Fruit fly (Drosophila melanogaster) whole organism, larva: ENCODE data around the gene CG14567.

ENCODE experiments used
- noc ChIP-seq: fragments of 200-800 bp; sonication (Bioruptor generic); optimal IDR thresholded peaks from 3 replicates; lab custom pipeline; 2019; ENCODE audit warnings: missing biosample characterization, mild to moderate bottlenecking, missing genetic modification characterization, moderate library complexity

Gene CG14567

DNA sequence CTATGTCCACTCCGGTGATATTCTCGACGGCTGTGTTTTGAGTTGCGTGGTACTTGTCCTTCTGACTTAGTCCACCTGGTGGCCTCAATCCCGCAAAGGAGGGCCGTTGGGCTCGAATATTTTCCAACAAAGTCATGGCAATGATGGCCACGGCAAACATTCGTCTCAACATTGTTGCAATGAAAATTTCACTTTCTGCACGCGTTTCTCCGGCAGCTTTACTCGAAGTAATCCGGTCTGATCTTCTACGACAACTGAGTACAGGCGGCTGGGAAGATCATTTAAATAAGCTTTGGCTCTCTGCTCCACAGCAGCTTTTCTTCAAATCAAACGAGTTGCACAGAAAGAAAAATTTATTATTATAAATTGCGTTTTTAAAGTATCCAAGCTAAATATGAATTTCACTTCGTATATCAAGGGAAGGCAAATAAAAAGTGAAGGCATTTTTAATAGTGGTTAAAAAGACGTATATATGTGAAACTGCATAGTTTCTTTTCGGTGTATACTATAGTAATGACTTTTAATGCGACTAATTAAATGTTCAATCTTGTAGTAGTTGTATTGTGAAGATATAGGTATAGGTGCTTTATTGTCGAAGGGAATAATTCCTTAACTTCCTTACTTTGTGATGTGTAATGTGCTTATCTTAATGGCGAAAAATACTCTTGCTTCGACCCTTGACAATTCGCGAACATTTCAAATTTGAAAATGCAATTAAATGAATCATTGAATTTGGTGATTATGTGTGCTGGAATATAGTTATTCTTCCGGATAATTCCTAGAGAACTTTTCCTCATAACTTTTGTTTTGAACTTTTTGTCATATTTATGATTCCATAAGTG is at the start of gene CG14567:
CG14567 (minus strand) TSS at position 256 of the 842 bp plus-strand sequence.
- TF ChIP-seq noc (tag; lab: Kevin White, UChicago) = no peak

DNA sequence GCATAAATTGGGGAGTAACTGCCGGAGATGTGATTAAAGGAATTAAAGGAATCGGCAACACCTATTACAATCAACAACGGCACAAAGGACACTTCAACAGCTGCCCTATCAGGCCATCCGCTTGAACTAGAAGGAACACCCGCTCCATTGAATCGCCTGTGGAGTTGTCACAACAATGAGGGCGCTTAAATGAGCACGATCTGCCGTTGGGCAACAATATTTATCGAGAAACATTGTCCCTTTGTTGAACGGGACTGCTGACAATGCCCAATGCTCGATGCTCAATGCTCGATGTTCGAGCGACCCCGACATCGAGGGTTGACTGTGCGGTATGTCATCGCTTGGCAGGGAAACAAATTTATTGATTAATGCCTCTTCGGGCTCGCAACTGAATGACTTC is 49.7 kb upstream of the CG14567 start:
- TF ChIP-seq noc (tag; lab: Kevin White, UChicago) = no peak

DNA sequence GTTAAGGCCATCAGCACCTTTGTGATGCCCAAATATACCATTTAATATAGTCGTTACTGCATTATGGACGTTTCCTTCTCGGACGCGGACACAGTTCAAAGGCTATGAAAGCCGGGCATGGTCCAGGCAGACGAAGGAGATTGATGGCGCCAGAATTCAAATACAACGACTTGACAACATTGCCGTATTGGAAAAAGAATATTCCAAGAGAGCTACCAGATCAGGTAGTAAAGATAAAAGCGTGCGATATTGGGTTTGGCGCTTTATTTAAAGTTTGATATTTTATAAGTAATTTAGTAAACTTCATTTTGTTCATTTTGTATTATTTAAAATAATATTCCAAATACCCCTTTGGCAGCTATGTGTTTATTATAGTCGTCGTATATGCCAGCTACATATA is 35.6 kb upstream of the CG14567 start:
- no peak for TF ChIP-seq noc (tag; lab: Kevin White, UChicago)

DNA sequence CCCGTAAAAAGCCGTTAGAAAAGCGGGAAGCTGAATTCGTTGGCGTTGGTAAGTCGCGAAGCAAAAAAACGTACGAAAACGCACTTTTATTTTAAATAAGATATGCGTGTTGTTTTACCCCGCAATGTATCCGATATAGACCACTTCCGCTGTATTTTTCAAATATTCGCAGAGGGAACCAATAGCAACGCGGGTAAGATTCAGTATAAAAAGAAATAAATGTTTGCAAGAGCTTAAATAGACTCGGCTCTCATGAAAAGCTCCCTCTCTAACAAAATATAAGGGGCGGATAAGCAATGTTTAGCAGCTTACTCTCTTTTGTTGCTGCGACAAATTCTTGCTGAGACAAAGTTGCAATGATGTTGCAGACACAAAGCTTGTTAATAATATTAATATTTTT is 32.1 kb upstream of the CG14567 start, which contains the start of gene Syn1:
Syn1 (minus strand) TSS at position 207 of the 400 bp plus-strand sequence.
- no peak for TF ChIP-seq noc (tag; lab: Kevin White, UChicago)

DNA sequence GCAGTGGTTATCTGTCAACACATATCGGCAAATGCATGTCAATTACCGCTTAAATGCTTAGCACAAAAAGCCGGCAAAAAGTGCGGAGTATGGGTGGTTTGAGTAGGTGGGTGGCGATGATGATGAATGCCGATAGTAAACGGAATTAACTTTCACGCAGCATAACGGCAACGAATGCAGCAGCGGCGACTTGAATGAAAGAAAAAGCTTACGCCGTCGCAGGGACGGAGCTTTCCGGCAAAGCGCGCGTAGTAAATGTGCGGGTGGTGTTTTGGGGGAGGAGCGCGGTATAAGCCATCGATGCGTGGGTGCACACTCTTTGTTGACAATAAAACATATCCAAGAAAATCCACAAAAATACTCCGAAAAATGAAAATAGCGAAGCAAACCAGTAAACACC is 31.3 kb upstream of the CG14567 start, which contains the start of gene CG7370:
CG7370 (plus strand) TSS at position 301 of the 400 bp plus-strand sequence.
- no peak for TF ChIP-seq noc (tag; lab: Kevin White, UChicago)

DNA sequence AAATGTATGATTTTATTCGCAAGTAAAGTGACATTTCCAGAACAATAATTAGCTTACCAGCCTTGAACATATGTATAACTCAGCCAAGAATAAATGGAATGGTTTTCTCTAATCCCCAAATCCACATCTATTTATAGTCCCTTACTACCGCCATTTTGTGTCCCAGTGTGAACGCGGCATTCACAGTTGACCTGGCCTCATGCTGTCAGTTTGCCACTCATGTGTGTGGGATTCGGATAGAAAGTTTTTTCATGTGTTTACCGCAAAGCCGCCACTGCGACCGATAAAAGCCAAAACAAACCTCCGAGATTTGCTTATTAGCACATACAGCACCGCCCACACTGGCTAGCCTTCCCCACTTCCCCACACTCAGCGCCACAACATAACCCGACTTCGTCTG is 27.7 kb upstream of the CG14567 start:
- no peak for TF ChIP-seq noc (tag; lab: Kevin White, UChicago)

DNA sequence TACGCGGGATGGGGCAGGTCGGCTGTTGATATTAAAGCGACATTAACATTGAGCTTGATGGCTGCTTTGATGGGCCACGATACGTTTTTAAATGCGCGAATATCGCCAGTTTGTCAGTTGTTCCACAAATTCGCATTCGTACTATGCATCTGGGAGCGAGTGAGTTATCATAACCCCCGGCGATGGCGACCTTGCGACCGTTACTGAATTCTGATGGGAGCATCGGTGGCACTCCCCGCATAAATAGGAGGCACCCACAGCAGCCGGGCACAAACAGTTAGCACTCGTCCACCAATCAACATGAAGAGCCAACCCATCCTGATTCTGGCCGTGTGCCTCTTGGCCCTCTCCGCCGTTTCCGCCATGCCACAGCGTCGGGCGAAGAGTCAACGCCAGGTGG is 18.6 kb upstream of the CG14567 start, which contains the start of gene CG14564:
CG14564 (plus strand) TSS at position 301 of the 400 bp plus-strand sequence.
- TF ChIP-seq noc (tag; lab: Kevin White, UChicago) = no peak

DNA sequence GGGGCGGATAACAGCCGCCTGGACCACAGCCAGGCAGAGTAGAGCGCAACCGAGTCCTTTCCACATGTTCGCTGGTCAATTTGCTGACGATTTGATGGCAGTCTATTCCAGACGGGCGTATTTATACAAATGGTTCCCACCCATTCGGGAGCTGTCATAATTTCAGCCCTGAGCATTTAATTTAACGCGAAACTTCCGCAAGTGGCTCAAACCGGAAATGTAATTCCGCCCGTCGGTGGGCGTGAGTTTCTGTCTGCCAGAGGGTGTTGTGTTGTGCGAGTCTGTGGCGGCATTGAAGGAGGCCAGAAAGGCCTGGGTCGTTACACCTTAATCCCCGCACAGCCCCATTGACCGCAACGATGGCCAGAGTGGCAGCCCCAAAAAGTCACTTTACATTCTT is 5.9 kb upstream of the CG14567 start, which contains the start of gene CG14565:
CG14565 (minus strand) TSS at position 101 of the 400 bp plus-strand sequence.
- no peak for TF ChIP-seq noc (tag; lab: Kevin White, UChicago)

DNA sequence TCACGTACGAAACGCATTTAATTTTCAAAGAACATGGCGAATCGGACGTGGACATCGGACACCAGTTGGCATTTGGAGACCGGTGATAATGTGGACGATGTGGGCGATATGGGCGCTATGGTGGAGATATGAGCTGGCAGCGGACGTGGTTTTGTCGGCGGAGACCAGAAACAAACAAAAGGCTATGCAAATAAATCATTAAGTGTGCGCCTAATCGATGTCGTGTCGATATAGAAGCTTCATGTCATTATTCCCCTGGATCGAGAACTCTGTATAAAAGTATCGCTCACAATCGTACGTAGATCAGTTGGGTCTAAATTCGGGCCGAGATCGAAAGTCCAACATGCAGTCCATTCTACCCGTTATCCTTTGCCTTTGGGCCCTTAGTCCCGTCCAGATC is 3.0 kb upstream of the CG14567 start, which contains the start of gene CG14572:
CG14572 (plus strand) TSS at position 301 of the 400 bp plus-strand sequence.
- no peak for TF ChIP-seq noc (tag; lab: Kevin White, UChicago)

DNA sequence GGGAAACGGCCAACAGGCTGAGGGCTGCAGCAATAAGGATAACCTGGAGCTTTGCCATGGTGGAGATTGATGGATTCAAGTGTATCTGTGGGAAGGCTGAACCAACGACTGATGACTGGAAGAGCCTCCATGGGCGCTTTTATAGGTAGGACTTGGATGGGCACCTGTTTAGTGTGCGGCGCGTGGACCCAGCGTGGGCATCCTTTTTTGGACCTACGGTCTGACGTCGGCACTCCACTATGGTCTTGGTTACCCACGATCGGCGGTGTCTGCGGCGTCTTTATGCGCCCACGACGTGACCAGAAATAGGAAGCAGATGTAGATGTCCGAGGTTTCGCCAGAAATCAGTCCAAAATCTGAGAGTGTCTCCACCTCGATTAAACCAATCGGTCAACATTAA is 2.0 kb upstream of the CG14567 start, which contains the start of gene CG14566:
CG14566 (minus strand) TSS at position 101 of the 400 bp plus-strand sequence.
- TF ChIP-seq noc (tag; lab: Kevin White, UChicago) = no peak

DNA sequence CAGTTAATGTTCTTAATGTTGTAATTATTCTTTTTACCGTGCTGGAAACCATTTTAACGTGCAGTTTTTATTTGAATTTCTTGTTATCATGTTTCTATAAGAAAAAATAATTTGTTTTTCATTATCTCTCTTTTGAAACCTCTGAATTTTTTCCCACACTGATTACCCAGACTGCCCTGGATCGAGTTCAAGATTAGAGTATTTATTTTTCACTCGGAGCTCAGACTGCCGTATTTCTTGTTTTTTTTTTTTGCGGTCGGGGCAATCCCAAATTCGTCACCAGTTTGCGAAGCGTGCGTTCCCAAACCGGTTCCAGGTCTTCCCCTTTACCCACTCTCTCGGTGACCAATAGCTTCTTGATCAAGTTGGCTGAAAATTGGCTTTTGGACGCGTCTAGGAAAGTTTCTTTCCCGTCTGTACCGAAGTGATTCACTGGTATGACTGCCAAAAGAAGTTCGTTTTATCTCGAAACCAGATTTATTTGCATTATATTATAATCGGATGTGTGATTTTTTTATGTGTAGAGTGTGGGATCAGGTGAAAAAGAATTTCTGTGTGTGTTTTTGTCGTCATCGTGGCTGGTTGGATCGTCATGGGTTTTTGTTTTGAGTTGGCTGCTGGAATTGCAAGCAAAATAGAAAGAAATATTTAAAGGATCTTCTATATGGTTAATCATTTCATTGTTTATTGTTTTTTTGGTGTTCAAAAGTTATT is 944 bp upstream of the CG14567 start:
- no peak for TF ChIP-seq noc (tag; lab: Kevin White, UChicago)

DNA sequence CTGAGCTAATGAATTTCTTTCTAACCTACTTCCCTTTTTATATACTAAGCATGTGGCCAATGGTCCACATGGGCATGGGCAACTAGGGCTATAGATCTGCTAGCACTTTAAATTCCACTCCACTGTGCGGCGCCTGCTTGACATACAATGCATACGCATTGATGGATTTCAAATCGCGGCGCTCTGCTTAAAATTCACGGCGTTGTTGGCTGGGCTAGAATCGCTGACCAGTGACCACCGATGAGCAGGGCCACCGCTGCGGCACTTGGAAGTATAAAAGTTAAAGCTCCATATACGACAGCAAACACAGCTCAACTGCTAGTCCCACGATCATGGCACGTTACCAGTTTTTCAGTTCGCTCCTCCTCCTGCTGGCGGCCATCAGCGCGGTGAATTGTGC is 4.4 kb downstream of the CG14567 start, which contains the start of gene CG14573:
CG14573 (plus strand) TSS at position 301 of the 400 bp plus-strand sequence.
- no peak for TF ChIP-seq noc (tag; lab: Kevin White, UChicago)

DNA sequence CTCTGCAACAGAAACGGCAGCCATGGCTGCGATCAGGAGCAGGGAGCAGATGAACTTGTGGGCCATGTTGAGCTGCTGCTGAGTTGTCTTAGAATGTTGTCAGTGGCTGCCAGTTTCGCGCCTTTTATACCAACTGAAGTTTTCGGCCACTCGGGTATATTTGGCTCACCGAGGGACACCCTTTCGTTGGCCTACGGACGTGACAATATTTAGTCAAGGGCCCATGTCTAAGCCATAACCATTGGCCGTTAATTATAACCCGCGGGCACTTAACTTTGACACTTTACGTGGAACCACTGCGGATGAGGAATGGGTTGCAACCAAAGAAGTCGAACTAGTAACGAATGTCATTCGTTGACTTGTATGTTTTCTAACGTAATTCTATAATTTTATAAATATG is 4.8 kb downstream of the CG14567 start, which contains the start of gene CG14568:
CG14568 (minus strand) TSS at position 101 of the 400 bp plus-strand sequence.
- TF ChIP-seq noc (tag; lab: Kevin White, UChicago) = no peak

DNA sequence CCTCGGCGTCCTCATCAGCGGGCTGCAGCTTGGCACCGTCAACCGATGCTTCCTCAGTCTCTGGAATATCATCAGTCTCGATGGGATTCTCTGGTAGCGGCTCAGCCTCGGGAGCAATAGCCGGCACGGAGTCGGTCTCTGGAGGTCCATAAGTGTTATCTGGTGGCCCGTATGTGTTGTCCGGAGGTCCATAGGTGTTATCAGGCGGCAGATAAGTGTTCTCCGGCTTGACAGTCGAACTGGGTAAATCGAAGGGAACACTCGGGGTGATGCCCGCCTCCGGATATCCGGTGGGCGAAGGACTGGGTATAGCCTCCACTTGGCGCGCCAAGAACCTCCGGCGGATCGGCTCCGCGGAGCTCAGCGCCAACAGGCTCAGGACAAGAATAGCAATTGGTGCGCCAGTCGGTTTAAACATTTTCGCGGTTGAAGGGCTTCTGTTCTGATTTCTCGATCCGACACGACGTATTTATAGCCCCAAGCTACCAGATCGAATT is 7.1 kb downstream of the CG14567 start, which contains the start of gene CG14569:
CG14569 (minus strand) TSS at position 447 of the 497 bp plus-strand sequence.
- TF ChIP-seq noc (tag; lab: Kevin White, UChicago) = no peak

DNA sequence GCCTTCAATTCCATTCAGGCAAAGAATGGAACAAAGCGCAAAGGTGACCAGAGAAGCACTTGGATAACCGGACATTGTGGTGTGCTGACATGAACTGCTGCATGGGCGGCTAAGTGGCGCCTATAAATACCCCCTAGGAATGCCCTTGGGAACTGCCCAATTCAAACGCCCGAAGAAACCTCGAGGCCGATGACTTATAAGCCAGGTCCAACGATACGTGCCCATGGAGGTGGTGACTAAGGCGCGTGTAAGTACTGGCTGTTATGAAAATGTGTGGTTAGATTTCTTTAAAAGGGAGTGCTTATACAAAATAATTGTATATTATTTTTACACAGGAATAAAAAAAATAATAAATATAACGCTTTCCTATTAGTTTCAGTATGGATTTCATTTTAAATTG is 7.9 kb downstream of the CG14567 start, which contains the start of gene CG14570:
CG14570 (minus strand) TSS at position 101 of the 400 bp plus-strand sequence.
- TF ChIP-seq noc (tag; lab: Kevin White, UChicago) = no peak
